Worm (Caenorhabditis elegans): ENCODE results near the gene Y55F3C.10.

The Y55F3C.10 gene

DNA sequence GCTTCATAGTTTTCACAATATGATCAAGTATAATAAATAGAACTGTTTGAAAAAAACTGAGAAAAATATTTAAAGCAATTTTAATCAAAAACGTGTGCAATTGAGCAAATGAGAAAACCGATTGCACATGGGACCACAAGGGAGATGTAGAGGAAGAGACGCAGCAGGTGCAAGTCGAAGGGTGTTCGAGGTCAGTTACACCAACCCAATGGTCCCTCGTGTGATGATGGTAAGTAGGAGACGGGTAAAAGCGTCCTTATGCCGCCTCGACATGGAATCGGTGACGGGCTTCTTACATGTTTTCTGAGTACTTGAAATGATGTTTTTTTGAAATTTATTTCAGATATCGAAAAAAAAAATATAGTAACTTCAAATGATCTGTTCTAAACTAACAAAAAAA lies 8.8 kb upstream of the Y55F3C.10 start, which contains the start of gene Y55F3C.9:
Gene Y55F3C.9, minus strand, starts transcription at position 101 of the 400 bp plus-strand sequence.
- TF ChIP-seq lin-35 (GFP tag; optimal IDR thresholded peaks at IDR 0.05), result no peak
- peak; percentile 61 for TF ChIP-seq dsc-1 (tag; optimal IDR thresholded peaks at IDR 0.05)
- TF ChIP-seq efl-1 (optimal IDR thresholded peaks at IDR 0.05), result no peak
- TF ChIP-seq efl-1 (GFP tag; optimal IDR thresholded peaks at IDR 0.05 in 1 of 2), result peak in 1 of 2 experiments; percentile 24

DNA sequence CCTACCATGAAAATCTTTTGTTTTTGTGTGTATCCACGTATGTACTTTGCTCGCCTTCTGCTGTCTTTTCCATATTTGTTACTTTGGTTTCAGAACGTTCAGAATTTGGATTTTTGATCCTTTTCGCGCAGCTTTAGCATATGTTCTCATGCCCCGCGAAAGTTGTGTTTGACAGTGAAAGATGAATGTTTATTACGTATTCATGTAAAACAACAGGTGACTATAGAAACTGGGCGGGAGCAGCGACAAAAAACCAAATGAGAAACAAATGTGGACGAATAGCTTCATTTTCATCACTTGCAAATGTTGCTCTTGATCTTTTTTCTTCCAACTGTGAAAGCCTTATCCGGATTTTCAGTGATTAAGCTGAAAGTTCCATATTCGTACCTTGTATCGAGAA lies 2.9 kb downstream of the Y55F3C.10 start, which contains the start of gene clec-164:
Gene clec-164, plus strand, starts transcription at position 301 of the 400 bp plus-strand sequence.
- no peak for TF ChIP-seq nhr-90 (tag; optimal IDR thresholded peaks at IDR 0.05; ENCODE audit: poor library complexity)
- TF ChIP-seq aha-1 (tag; optimal IDR thresholded peaks at IDR 0.05), result no peak
- no peak for TF ChIP-seq ceh-63 (GFP tag; optimal IDR thresholded peaks at IDR 0.05)
- TF ChIP-seq nhr-47 (tag; optimal IDR thresholded peaks at IDR 0.05), result no peak
- TF ChIP-seq ceh-90 (tag; optimal IDR thresholded peaks at IDR 0.05), result no peak
- no peak for TF ChIP-seq alr-1 (tag; optimal IDR thresholded peaks at IDR 0.05; ENCODE audit: borderline replicate concordance)
- no peak for TF ChIP-seq hlh-17 (GFP tag; optimal IDR thresholded peaks at IDR 0.05; ENCODE audit: borderline replicate concordance)
- TF ChIP-seq elt-2 (tag; optimal IDR thresholded peaks at IDR 0.05), result no peak
- no peak for TF ChIP-seq ceh-88 (GFP tag; IDR thresholded peaks at IDR 0.05)
- no peak for TF ChIP-seq F16B12.6 (tag; optimal IDR thresholded peaks at IDR 0.05)
- no peak for TF ChIP-seq nhr-85 (tag)
- TF ChIP-seq C16A3.4 (tag; optimal IDR thresholded peaks at IDR 0.05), result no peak
- no peak for TF ChIP-seq irx-1 (tag; optimal IDR thresholded peaks at IDR 0.05)
- no peak for TF ChIP-seq aly-2 (tag; optimal IDR thresholded peaks at IDR 0.05)
- TF ChIP-seq unc-98 (GFP tag; IDR thresholded peaks at IDR 0.05), result no peak
- no peak for TF ChIP-seq lin-35 (GFP tag; optimal IDR thresholded peaks at IDR 0.05)
- no peak for TF ChIP-seq jun-1 (tag; optimal IDR thresholded peaks at IDR 0.05)
- no peak for TF ChIP-seq Y116A8C.19 (tag; optimal IDR thresholded peaks at IDR 0.05; ENCODE audit: borderline replicate concordance)
- no peak for TF ChIP-seq blmp-1 (tag; optimal IDR thresholded peaks at IDR 0.05)
- TF ChIP-seq pag-3 (tag; optimal IDR thresholded peaks at IDR 0.05; ENCODE audit: borderline replicate concordance, insufficient read depth), result no peak

DNA sequence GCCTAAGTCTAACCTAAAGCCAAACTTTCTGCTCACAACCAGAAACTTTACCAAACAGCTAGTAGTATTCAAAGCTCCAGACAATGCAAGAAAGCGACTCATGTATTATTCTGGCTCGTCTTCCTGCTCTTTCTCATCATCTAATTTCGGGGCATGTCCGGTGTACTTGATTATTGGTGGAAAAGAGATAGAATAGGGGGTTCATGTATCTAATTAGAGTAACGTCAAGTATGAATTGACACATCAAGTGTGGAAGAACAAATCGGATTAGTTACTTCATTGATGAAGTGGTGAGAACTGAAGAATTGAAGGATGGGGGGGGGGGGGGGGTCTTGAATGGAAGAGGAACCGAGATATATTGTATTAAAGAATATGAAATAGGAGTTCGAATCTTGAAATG lies 3.8 kb downstream of the Y55F3C.10 start:
- TF ChIP-seq sup-37 (GFP tag; optimal IDR thresholded peaks at IDR 0.05) (no peak), C16A3.4 (tag; optimal IDR thresholded peaks at IDR 0.05) (no peak), pag-3 (tag; optimal IDR thresholded peaks at IDR 0.05; ENCODE audit: borderline replicate concordance, insufficient read depth) (no peak)

DNA sequence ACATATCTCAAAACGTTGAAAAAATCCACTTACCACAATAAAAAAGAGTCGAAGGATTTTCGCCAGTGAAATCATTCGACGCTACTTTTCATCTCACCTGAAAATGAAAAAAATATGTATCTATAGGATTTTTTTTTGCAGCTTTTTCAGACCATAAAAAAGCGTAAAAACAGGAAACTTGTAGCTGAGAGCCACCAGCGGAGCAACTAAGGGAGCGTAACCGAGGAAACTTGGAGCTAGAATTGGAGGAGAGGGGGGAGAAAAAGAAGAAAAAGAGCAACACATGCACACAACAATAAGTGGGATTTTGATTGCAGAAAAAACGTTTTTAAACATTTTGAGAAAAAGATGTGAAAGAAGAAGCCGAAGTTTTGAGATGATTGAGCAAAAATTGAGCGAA lies 11.6 kb downstream of the Y55F3C.10 start, which contains the start of gene cutl-26:
Gene cutl-26, minus strand, starts transcription at position 101 of the 400 bp plus-strand sequence.
- TF ChIP-seq efl-1 (optimal IDR thresholded peaks at IDR 0.05) (no peak), efl-1 (GFP tag; optimal IDR thresholded peaks at IDR 0.05 in 1 of 2) (peak in 1 of 2 experiments; percentile 60), ceh-8 (GFP tag; optimal IDR thresholded peaks at IDR 0.05) (no peak)

DNA sequence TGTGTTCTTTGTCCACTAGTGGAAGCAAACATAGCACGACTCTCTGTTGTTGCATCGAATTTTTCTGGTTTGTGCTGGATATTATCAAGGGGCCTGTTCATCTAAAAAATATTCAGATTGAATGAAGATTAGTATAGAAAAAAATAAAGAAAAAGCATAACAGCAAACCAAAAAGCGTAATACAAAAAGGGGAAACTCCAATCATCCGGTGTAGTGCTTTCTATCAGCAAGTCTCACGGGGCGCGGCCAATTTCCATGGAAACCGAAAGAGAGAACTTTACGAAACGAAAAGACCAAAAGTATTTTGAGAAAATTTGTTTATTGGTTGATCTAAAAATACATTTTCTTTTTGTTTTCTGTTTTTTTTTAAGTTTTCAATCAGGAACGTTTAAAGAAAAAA lies 20.9 kb downstream of the Y55F3C.10 start, which contains the start of gene Y55F3C.17:
Gene Y55F3C.17, minus strand, starts transcription at position 101 of the 400 bp plus-strand sequence.
- TF ChIP-seq skn-1 (tag; optimal IDR thresholded peaks at IDR 0.05) (no peak), blmp-1 (tag; optimal IDR thresholded peaks at IDR 0.05) (no peak), elt-3 (tag; optimal IDR thresholded peaks at IDR 0.05) (no peak), unc-62 (GFP tag; optimal IDR thresholded peaks at IDR 0.05) (no peak), lin-15B (tag; optimal IDR thresholded peaks at IDR 0.05) (no peak), nhr-237 (tag; optimal IDR thresholded peaks at IDR 0.05) (no peak), snu-23 (GFP tag; optimal IDR thresholded peaks at IDR 0.05) (no peak), ces-1 (GFP tag; optimal IDR thresholded peaks at IDR 0.05) (no peak), nhr-84 (tag; optimal IDR thresholded peaks at IDR 0.05) (no peak)

All from whole organism, L1 larva.